Worm (Caenorhabditis elegans): ENCODE data around the gene clec-170.

The clec-170 gene

DNA sequence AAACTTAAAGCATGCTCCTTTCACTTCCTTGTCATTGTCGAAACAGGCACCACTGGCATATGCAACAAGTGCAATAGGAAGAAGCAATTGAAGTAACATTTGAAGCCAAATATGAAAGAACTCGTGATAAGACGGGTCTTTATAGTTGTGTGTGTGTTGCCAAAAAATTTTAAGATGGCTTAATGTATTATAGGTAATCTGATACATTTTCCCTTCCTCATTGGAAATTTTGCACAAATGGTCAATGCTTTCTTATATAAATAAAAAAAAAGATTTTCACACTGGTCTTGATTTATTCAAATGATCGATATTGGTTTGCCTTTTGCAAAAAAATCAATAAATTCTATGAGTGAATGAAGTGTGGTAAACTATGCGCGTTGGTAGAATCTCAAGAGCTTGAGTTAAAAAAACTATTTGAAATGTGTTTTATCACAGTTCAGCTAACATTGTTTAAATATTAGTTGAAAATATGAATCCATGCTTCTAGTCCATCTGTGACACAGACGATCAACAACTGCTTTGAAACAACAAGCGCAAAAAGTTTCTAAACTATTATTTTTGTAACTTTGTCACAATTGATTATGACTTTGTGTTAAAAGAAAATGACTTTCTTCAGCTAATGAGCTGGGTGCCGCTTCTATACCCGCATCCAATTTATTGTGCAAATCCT is 15.3 kb upstream of the clec-170 start, which contains the start of the genes clec-166 and F38A1.6 (continued):
- TF ChIP-seq php-3 (GFP tag; IDR thresholded peaks at IDR 0.05): no peak

DNA sequence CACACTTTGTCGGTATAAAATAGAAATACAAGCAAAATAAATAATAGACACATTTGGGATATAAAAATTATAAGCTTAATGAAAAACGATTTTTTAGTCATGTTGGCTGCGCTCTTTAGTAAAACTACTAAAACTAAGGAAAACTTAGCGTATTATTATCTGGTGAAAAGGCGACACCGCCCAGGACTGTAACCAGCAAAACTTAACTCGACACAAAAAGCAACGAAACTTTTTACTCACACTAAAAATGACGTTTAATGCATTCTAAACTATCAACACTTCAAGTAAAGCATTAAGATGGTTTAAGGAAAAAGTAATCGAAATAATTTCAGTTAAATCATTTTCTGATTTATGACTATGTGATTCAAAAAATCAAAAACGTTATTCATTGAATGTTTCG is 11.0 kb upstream of the clec-170 start, which contains the start of gene clec-167:
clec-167 (minus strand) TSS at position 101 of the 400 bp plus-strand sequence.
- TF ChIP-seq unc-62 (GFP tag; optimal IDR thresholded peaks at IDR 0.05 in 1 of 2) (peak in 1 of 2 experiments; percentile 1), unc-62 (tag; optimal IDR thresholded peaks at IDR 0.05) (no peak), nhr-237 (tag; optimal IDR thresholded peaks at IDR 0.05) (no peak)

DNA sequence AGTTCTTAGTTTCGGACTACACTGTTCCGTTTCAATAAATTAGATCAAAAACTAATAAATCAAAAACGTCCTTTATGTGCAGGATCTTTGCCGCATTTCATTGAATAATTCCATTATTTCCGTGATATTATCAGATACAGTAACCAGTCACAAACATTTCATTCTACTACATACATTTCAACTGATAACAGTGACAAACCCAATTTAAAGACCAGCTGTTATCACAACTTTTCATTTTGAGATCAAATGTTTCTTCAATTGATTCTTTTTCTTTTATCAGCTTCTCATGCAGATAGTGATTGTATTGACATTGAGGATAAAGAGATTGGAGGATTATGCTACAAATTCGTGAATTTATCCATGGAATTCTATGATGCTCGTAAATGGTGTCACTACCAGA is 9.9 kb upstream of the clec-170 start, which contains the start of gene clec-168:
clec-168 (plus strand) TSS at position 247 of the 400 bp plus-strand sequence.
- no peak for TF ChIP-seq spr-1 (tag; optimal IDR thresholded peaks at IDR 0.05)
- no peak for TF ChIP-seq mdt-29 (GFP tag; IDR thresholded peaks at IDR 0.05)
- TF ChIP-seq dmd-6 (GFP tag; IDR thresholded peaks at IDR 0.05): peak; percentile 72
- no peak for TF ChIP-seq zfp-2 (tag; optimal IDR thresholded peaks at IDR 0.05)
- no peak for TF ChIP-seq nhr-11 (tag; optimal IDR thresholded peaks at IDR 0.05)
- peak; percentile 87 for TF ChIP-seq nhr-28 (tag; optimal IDR thresholded peaks at IDR 0.05)
- TF ChIP-seq F49E8.2 (tag; optimal IDR thresholded peaks at IDR 0.05; ENCODE audit: borderline replicate concordance): no peak
- no peak for TF ChIP-seq hlh-11 (tag; optimal IDR thresholded peaks at IDR 0.05)
- no peak for TF ChIP-seq aly-2 (tag; optimal IDR thresholded peaks at IDR 0.05)
- TF ChIP-seq set-16 (GFP tag; IDR thresholded peaks at IDR 0.05): no peak
- TF ChIP-seq vab-7 (GFP tag; IDR thresholded peaks at IDR 0.05): no peak
- no peak for TF ChIP-seq arid-1 (GFP tag; conservative IDR thresholded peaks at IDR 0.05)
- TF ChIP-seq hmg-1.1 (GFP tag; IDR thresholded peaks at IDR 0.05): no peak
- TF ChIP-seq nhr-77 (tag; optimal IDR thresholded peaks at IDR 0.05): peak; percentile 12
- no peak for TF ChIP-seq tag-97 (GFP tag; IDR thresholded peaks at IDR 0.05)
- TF ChIP-seq nhr-76 (tag; optimal IDR thresholded peaks at IDR 0.05): no peak
- no peak for TF ChIP-seq duxl-1 (tag; optimal IDR thresholded peaks at IDR 0.05; ENCODE audit: poor library complexity)
- TF ChIP-seq pqm-1 (tag; optimal IDR thresholded peaks at IDR 0.05): peak; percentile 61
- TF ChIP-seq ZK337.2 (GFP tag; IDR thresholded peaks at IDR 0.05): no peak

DNA sequence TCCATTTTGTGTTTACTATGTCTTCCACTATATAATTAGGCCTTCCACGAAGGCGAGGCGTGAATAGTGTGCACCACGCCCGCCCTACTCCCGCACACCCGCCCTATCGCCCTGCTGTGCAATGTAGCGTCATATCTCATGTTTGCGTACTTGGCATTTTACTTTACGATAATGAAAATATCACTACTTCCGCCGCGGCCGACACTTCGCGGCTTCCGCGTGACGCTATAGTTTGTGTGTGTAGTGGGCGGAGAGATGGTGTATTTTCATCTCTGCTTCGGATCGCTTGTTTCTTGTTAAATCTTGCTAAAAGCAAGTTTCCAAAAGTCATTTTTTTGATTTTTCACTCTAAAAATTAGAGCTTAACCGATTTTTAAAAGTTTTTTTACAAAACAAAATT is 6.2 kb upstream of the clec-170 start:
- TF ChIP-seq Y48G9A.11 (GFP tag; IDR thresholded peaks at IDR 0.05): 0 out of 2 replicates have a peak, but pooled peaks have one; percentile 44
- no peak for TF ChIP-seq duxl-1 (tag; optimal IDR thresholded peaks at IDR 0.05; ENCODE audit: poor library complexity)
- no peak for TF ChIP-seq zip-11 (GFP tag; IDR thresholded peaks at IDR 0.05)
- 0 out of 2 replicates have a peak, but pooled peaks have one; percentile 17 for TF ChIP-seq lim-7 (GFP tag; IDR thresholded peaks at IDR 0.05)
- TF ChIP-seq nhr-111 (GFP tag; optimal IDR thresholded peaks at IDR 0.05): no peak
- no peak for TF ChIP-seq gei-8 (GFP tag; optimal IDR thresholded peaks at IDR 0.05)

DNA sequence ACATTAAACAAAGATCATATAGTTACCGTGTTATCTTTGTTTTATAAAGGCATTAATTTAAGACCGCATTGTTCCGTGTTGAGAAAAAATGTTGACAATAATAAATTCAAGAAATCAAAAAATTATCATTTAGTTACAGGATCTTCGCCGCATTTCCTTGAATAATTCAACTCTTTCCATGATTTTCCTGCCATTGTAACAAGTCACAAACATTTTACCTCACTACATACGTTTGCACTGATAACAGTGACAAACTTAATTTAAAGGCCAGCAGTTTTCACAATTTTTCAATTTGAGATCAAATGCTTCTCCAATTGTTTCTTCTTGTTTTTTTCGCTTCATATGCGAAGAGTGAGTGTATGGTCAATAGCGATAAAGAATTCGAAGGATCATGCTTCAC is 5.6 kb upstream of the clec-170 start, which contains the start of gene clec-169:
clec-169 (plus strand) TSS at position 301 of the 400 bp plus-strand sequence.
- TF ChIP-seq pqm-1 (tag; optimal IDR thresholded peaks at IDR 0.05) (peak; percentile 25), lim-7 (GFP tag; IDR thresholded peaks at IDR 0.05) (no peak), unc-62 (GFP tag; optimal IDR thresholded peaks at IDR 0.05 in 1 of 2) (peak in 1 of 2 experiments; percentile 15), unc-62 (tag; optimal IDR thresholded peaks at IDR 0.05) (no peak), dmd-6 (GFP tag; IDR thresholded peaks at IDR 0.05) (0 out of 2 replicates have a peak, but pooled peaks have one; percentile 25), nhr-28 (tag; optimal IDR thresholded peaks at IDR 0.05) (peak; percentile 20)

DNA sequence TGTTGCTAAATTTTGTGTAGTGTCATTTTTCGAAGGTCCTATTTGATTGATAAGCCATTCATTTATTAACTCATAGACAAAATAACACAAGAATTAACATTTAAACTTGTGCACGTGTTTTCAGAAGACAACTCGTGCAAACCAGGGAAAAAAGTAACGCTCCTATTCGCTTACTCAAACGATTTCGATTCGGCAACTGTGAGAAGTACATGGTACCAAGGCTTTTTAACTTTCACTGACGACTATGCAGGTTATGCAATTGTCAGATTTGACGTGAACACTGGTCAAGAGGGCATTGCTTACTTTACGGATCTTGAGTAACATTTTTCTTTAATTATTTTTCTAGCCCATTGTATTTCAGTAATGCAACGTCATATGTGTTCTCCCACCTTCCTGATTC is 4.7 kb upstream of the clec-170 start:
- no peak for TF ChIP-seq fos-1 (tag; optimal IDR thresholded peaks at IDR 0.05)
- TF ChIP-seq mes-2 (tag; optimal IDR thresholded peaks at IDR 0.05; ENCODE audit: poor library complexity, severe bottlenecking): no peak
- TF ChIP-seq unc-62 (GFP tag; optimal IDR thresholded peaks at IDR 0.05 in 1 of 2): peak in 1 of 2 experiments; percentile 97
- TF ChIP-seq unc-62 (tag; optimal IDR thresholded peaks at IDR 0.05): no peak

Measured in whole organism, L4 larva.